Worm (Caenorhabditis elegans): ENCODE results near the gene asna-1.

The asna-1 gene

ce11 chrIII:8887184-8887801, 7.6 kb upstream of the asna-1 start, which contains the start of gene famh-136 (continued):
- TF ChIP-seq chd-7 (tag; optimal IDR thresholded peaks at IDR 0.05) (no peak), hmg-20 (GFP tag; IDR thresholded peaks at IDR 0.05) (no peak), F55B11.4 (tag; optimal IDR thresholded peaks at IDR 0.05; ENCODE audit: borderline replicate concordance, insufficient read depth) (no peak), hrde-1 (tag; optimal IDR thresholded peaks at IDR 0.05; ENCODE audit: borderline replicate concordance) (no peak), Y67H2A.10 (GFP tag; conservative IDR thresholded peaks at IDR 0.05) (0 out of 2 replicates have a peak, but pooled peaks have one; percentile 20), nfyb-1 (GFP tag; IDR thresholded peaks at IDR 0.05) (peak; percentile 80), zfh-2 (GFP tag; conservative IDR thresholded peaks at IDR 0.05) (no peak), sptf-2 (GFP tag; optimal IDR thresholded peaks at IDR 0.05) (no peak), repo-1 (tag; optimal IDR thresholded peaks at IDR 0.05) (peak; percentile 61), aptf-3 (GFP tag; IDR thresholded peaks at IDR 0.05) (no peak), F57A8.1 (GFP tag; optimal IDR thresholded peaks at IDR 0.05) (no peak), atf-7 (tag; optimal IDR thresholded peaks at IDR 0.05) (peak; percentile 31), mxl-1 (tag; optimal IDR thresholded peaks at IDR 0.05) (no peak), Y79H2A.3 (GFP tag; conservative IDR thresholded peaks at IDR 0.05) (no peak), pbrm-1 (GFP tag; IDR thresholded peaks at IDR 0.05) (peak; percentile 87; the same call in 1 of the 2 replicates), ztf-22 (GFP tag; optimal IDR thresholded peaks at IDR 0.05) (no peak), rcor-1 (GFP tag; IDR thresholded peaks at IDR 0.05) (peak; percentile 72), hlh-26 (GFP tag; conservative IDR thresholded peaks at IDR 0.05) (no peak), akir-1 (GFP tag; optimal IDR thresholded peaks at IDR 0.05) (no peak), ztf-6 (GFP tag; IDR thresholded peaks at IDR 0.05) (no peak), snpc-4 (GFP tag; optimal IDR thresholded peaks at IDR 0.05) (peak; percentile 53), snpc-4 (tag; optimal IDR thresholded peaks at IDR 0.05) (peak; percentile 50 to 74 (median 64)), F37B4.10 (GFP tag; IDR thresholded peaks at IDR 0.05) (no peak), snpc-1.1 (tag; optimal IDR thresholded peaks at IDR 0.05; ENCODE audit: insufficient read depth) (peak; percentile 51), sea-2 (GFP tag; IDR thresholded peaks at IDR 0.05) (no peak), F49E8.2 (tag; optimal IDR thresholded peaks at IDR 0.05; ENCODE audit: insufficient read depth) (no peak), F57C9.4 (tag; optimal IDR thresholded peaks at IDR 0.05) (no peak), sdz-38 (tag; optimal IDR thresholded peaks at IDR 0.05) (no peak), egl-44 (GFP tag; IDR thresholded peaks at IDR 0.05) (peak; percentile 76; the same call in 1 of the 2 replicates), unc-130 (GFP tag; optimal IDR thresholded peaks at IDR 0.05) (peak; percentile 4), nhr-120 (GFP tag; IDR thresholded peaks at IDR 0.05) (no peak), B0336.3 (GFP tag; IDR thresholded peaks at IDR 0.05) (peak; percentile 82), T26A5.8 (tag; optimal IDR thresholded peaks at IDR 0.05) (no peak), ceh-91 (GFP tag; IDR thresholded peaks at IDR 0.05) (peak; percentile 25; the same call in 1 of the 2 replicates), ztf-18 (tag; optimal IDR thresholded peaks at IDR 0.05) (peak; percentile 99), somi-1 (GFP tag; optimal IDR thresholded peaks at IDR 0.05) (peak; percentile 66), lsl-1 (GFP tag; optimal IDR thresholded peaks at IDR 0.05) (peak; percentile 68), lin-54 (GFP tag; optimal IDR thresholded peaks at IDR 0.05) (peak; percentile 86), nhr-179 (tag; optimal IDR thresholded peaks at IDR 0.05) (no peak), mes-4 (tag; optimal IDR thresholded peaks at IDR 0.05) (no peak), Y56A3A.18 (GFP tag; IDR thresholded peaks at IDR 0.05) (peak; percentile 30; the same call in 1 of the 2 replicates), madf-6 (GFP tag; IDR thresholded peaks at IDR 0.05) (peak; percentile 84), hsf-1 (GFP tag; IDR thresholded peaks at IDR 0.05) (no peak), lin-35 (GFP tag; optimal IDR thresholded peaks at IDR 0.05) (peak in 2 of 3 experiments; percentile 9 to 83), ceh-79 (tag; optimal IDR thresholded peaks at IDR 0.05) (no peak), tbp1 (GFP tag; optimal IDR thresholded peaks at IDR 0.05) (peak; percentile 66), attf-6 (GFP tag; IDR thresholded peaks at IDR 0.05) (no peak), lir-1 (GFP tag; conservative IDR thresholded peaks at IDR 0.05) (peak; percentile 57)
